Worm (Caenorhabditis elegans) whole organism, late embryonic: ENCODE results near the gene fbxl-2.

Experiments used
- C08G9.2 ChIP-seq: sonication (generic microtip); optimal IDR thresholded peaks from 2 replicates; lab custom pipeline; 2016; ENCODE audit warnings: mild to moderate bottlenecking, missing genetic modification characterization, moderate library complexity, missing compliant biosample characterization
- C38D4.7 ChIP-seq: fragments of 200-800 bp; sonication (Bioruptor generic); optimal IDR thresholded peaks from 2 replicates; lab custom pipeline; 2018; ENCODE audit warnings: mild to moderate bottlenecking, missing genetic modification characterization, moderate library complexity, missing compliant biosample characterization
- K02D7.2 ChIP-seq: sonication (generic microtip); optimal IDR thresholded peaks from 2 replicates; lab custom pipeline; 2017; ENCODE audit warnings: mild to moderate bottlenecking, missing genetic modification characterization, missing compliant biosample characterization
- T23F11.4 ChIP-seq: fragments of 200-800 bp; sonication (Bioruptor generic); optimal IDR thresholded peaks from 2 replicates; lab custom pipeline; 2018; ENCODE audit warnings: mild to moderate bottlenecking, missing genetic modification characterization, missing compliant biosample characterization
- Y22D7AL.16 ChIP-seq: sonication (generic microtip); optimal IDR thresholded peaks from 2 replicates; lab custom pipeline; 2016; ENCODE audit warnings: missing genetic modification characterization, missing compliant biosample characterization
- ahr-1 ChIP-seq: sonication (generic microtip); optimal IDR thresholded peaks from 2 replicates; lab custom pipeline; 2016; ENCODE audit warnings: missing genetic modification characterization, missing compliant biosample characterization
- ceh-18 ChIP-seq: sonication (generic microtip); optimal IDR thresholded peaks from 2 replicates; lab custom pipeline; 2016; ENCODE audit warnings: missing genetic modification characterization, missing compliant biosample characterization
- ceh-19 ChIP-seq: fragments of 200-800 bp; sonication (Bioruptor generic); optimal IDR thresholded peaks from 2 replicates; lab custom pipeline; 2018; ENCODE audit warnings: mild to moderate bottlenecking, missing genetic modification characterization, missing compliant biosample characterization
- ceh-2 ChIP-seq: sonication (generic microtip); optimal IDR thresholded peaks from 2 replicates; lab custom pipeline; 2016; ENCODE audit warnings: missing genotype, missing genetic modification characterization, missing compliant biosample characterization
- ceh-30 ChIP-seq: fragments of 150-350 bp; optimal IDR thresholded peaks from 2 replicates; lab custom pipeline; 2014; ENCODE audit warnings: missing biosample characterization, missing genetic modification characterization
- ceh-31 ChIP-seq: sonication (generic microtip); optimal IDR thresholded peaks from 2 replicates; lab custom pipeline; 2016; ENCODE audit warnings: missing genetic modification characterization, missing compliant biosample characterization
- ceh-45 ChIP-seq: fragments of 200-800 bp; sonication (Bioruptor generic); IDR thresholded peaks from 2 replicates; pipeline ENCODE4 v1.3.6; 2022; ENCODE audit warnings: missing genetic modification reagents, missing genetic modification characterization, missing compliant biosample characterization
- ceh-9 ChIP-seq: sonication (generic microtip); optimal IDR thresholded peaks from 2 replicates; lab custom pipeline; 2016; ENCODE audit warnings: mild to moderate bottlenecking, missing genetic modification characterization, inconsistent platforms, missing compliant biosample characterization
- dmd-4 ChIP-seq: sonication (generic microtip); optimal IDR thresholded peaks from 2 replicates; lab custom pipeline; 2016; ENCODE audit warnings: borderline replicate concordance, missing genetic modification characterization, missing compliant biosample characterization
- dve-1 ChIP-seq: sonication (generic microtip); optimal IDR thresholded peaks from 2 replicates; lab custom pipeline; 2017; ENCODE audit warnings: antibody characterized with exemption, mild to moderate bottlenecking, missing genetic modification characterization, missing compliant biosample characterization
- elt-4 ChIP-seq: sonication (generic microtip); optimal IDR thresholded peaks from 2 replicates; lab custom pipeline; 2016; ENCODE audit warnings: missing genetic modification characterization, missing compliant biosample characterization
- ets-4 ChIP-seq: sonication (generic microtip); optimal IDR thresholded peaks from 2 replicates; lab custom pipeline; 2016; ENCODE audit warnings: missing genetic modification characterization, missing compliant biosample characterization
- eyg-1 ChIP-seq: sonication (generic microtip); optimal IDR thresholded peaks from 2 replicates; lab custom pipeline; 2016; ENCODE audit warnings: missing genotype, missing genetic modification characterization, missing compliant biosample characterization
- fax-1 ChIP-seq: sonication (generic microtip); optimal IDR thresholded peaks from 2 replicates; lab custom pipeline; 2016; ENCODE audit warnings: missing genotype, missing genetic modification characterization, missing compliant biosample characterization
- fkh-10 ChIP-seq: fragments of 150-350 bp; optimal IDR thresholded peaks from 2 replicates; lab custom pipeline; 2014; ENCODE audit warnings: missing biosample characterization, missing genetic modification reagents, missing genetic modification characterization
- fkh-6 ChIP-seq: sonication (generic microtip); optimal IDR thresholded peaks from 2 replicates; lab custom pipeline; 2016; ENCODE audit warnings: missing genetic modification characterization, missing compliant biosample characterization
- gmeb-2 ChIP-seq: sonication (generic microtip); optimal IDR thresholded peaks from 2 replicates; lab custom pipeline; 2016; ENCODE audit warnings: missing genetic modification characterization, inconsistent platforms, missing compliant biosample characterization
- hlh-15 ChIP-seq: sonication (generic microtip); optimal IDR thresholded peaks from 2 replicates; lab custom pipeline; 2016; ENCODE audit warnings: missing genetic modification characterization, missing compliant biosample characterization
- hlh-6 ChIP-seq: sonication (generic microtip); optimal IDR thresholded peaks from 2 replicates; lab custom pipeline; 2016; ENCODE audit warnings: missing genotype, missing genetic modification characterization, missing compliant biosample characterization
- lim-6 ChIP-seq: sonication (generic microtip); optimal IDR thresholded peaks from 2 replicates; lab custom pipeline; 2016; ENCODE audit warnings: missing genetic modification characterization, missing compliant biosample characterization
- madf-2 ChIP-seq: sonication (generic microtip); optimal IDR thresholded peaks from 2 replicates; lab custom pipeline; 2017; ENCODE audit warnings: missing genetic modification characterization, missing compliant biosample characterization
- mec-3 ChIP-seq: sonication (generic microtip); optimal IDR thresholded peaks from 2 replicates; lab custom pipeline; 2016; ENCODE audit warnings: borderline replicate concordance, missing genetic modification characterization, missing compliant biosample characterization
- nhr-11 ChIP-seq: fragments of 150-350 bp; optimal IDR thresholded peaks from 2 replicates; lab custom pipeline; 2014; ENCODE audit warnings: missing biosample characterization, missing genetic modification characterization
- nhr-232 ChIP-seq: sonication (generic microtip); optimal IDR thresholded peaks from 2 replicates; lab custom pipeline; 2016; ENCODE audit warnings: missing genetic modification characterization, missing compliant biosample characterization
- npax-4 ChIP-seq: sonication (generic microtip); optimal IDR thresholded peaks from 2 replicates; lab custom pipeline; 2016; ENCODE audit warnings: missing genetic modification characterization, missing compliant biosample characterization
- odd-2 ChIP-seq: sonication (generic microtip); optimal IDR thresholded peaks from 2 replicates; lab custom pipeline; 2017; ENCODE audit warnings: antibody characterized with exemption, mild to moderate bottlenecking, missing genetic modification characterization, missing compliant biosample characterization
- pha-2 ChIP-seq: sonication (generic microtip); optimal IDR thresholded peaks from 2 replicates; lab custom pipeline; 2017; ENCODE audit warnings: mild to moderate bottlenecking, missing genetic modification characterization, missing compliant biosample characterization
- pros-1 ChIP-seq: fragments of 150-350 bp; optimal IDR thresholded peaks from 2 replicates; lab custom pipeline; 2014; ENCODE audit warnings: missing biosample characterization, missing genetic modification reagents, missing genetic modification characterization
- ref-2 ChIP-seq: sonication (generic microtip); optimal IDR thresholded peaks from 2 replicates; lab custom pipeline; 2016; ENCODE audit warnings: missing genetic modification characterization, missing compliant biosample characterization
- rnt-1 ChIP-seq: sonication (generic microtip); optimal IDR thresholded peaks from 2 replicates; lab custom pipeline; 2016; ENCODE audit warnings: missing genetic modification characterization, missing compliant biosample characterization
- sdc-2 ChIP-seq: sonication (generic microtip); optimal IDR thresholded peaks from 2 replicates; lab custom pipeline; 2016; ENCODE audit warnings: missing genotype, missing genetic modification characterization, missing compliant biosample characterization
- sox-2 ChIP-seq: fragments of 200-800 bp; sonication (Bioruptor generic); IDR thresholded peaks from 2 replicates; pipeline ENCODE4 v1.3.6; 2022; ENCODE audit warnings: missing genetic modification reagents, missing genetic modification characterization, missing compliant biosample characterization
- sox-4 ChIP-seq: sonication (generic microtip); optimal IDR thresholded peaks from 2 replicates; lab custom pipeline; 2017; ENCODE audit warnings: mild to moderate bottlenecking, missing genetic modification characterization, inconsistent platforms, missing compliant biosample characterization
- tbx-2 ChIP-seq: sonication (generic microtip); optimal IDR thresholded peaks from 2 replicates; lab custom pipeline; 2016; ENCODE audit warnings: missing genetic modification characterization, missing compliant biosample characterization
- tbx-7 ChIP-seq: sonication (generic microtip); optimal IDR thresholded peaks from 2 replicates; lab custom pipeline; 2016; ENCODE audit warnings: missing genotype, missing genetic modification characterization, missing compliant biosample characterization
- ttx-3 ChIP-seq: sonication (generic microtip); optimal IDR thresholded peaks from 2 replicates; lab custom pipeline; 2016; ENCODE audit warnings: missing genetic modification reagents, missing genetic modification characterization, missing compliant biosample characterization
- unc-42 ChIP-seq: sonication (generic microtip); optimal IDR thresholded peaks from 2 replicates; lab custom pipeline; 2016; ENCODE audit warnings: missing genotype, missing genetic modification characterization, missing compliant biosample characterization
- unc-55 ChIP-seq: sonication (generic microtip); optimal IDR thresholded peaks from 2 replicates; lab custom pipeline; 2017; ENCODE audit warnings: missing biosample characterization, missing genetic modification reagents, missing genetic modification characterization
- ztf-16 ChIP-seq: sonication (generic microtip); optimal IDR thresholded peaks from 2 replicates; lab custom pipeline; 2017; ENCODE audit warnings: missing genetic modification characterization, missing compliant biosample characterization

The fbxl-2 gene

ce11 chrIII:4721750-4722149 lies 35.3 kb upstream of the fbxl-2 start, which contains the start of gene acy-1 (continued):
- TF ChIP-seq fkh-10, result no peak
- TF ChIP-seq T23F11.4, result no peak
- TF ChIP-seq rnt-1 (tag; lab: Kevin White, UChicago), result peak; percentile 67
- no peak for TF ChIP-seq tbx-7 (tag; lab: Kevin White, UChicago)
- no peak for TF ChIP-seq ttx-3 (tag; lab: Kevin White, UChicago)
- TF ChIP-seq gmeb-2 (tag; lab: Kevin White, UChicago), result no peak
- no peak for TF ChIP-seq sox-2 (GFP tag; lab: Robert Waterston, UW)
- no peak for TF ChIP-seq odd-2 (tag; lab: Kevin White, UChicago)
- TF ChIP-seq ceh-19 (GFP tag; lab: Kevin White, UChicago), result peak; percentile 2
- TF ChIP-seq ceh-18, result peak; percentile 89
- TF ChIP-seq sox-4 (tag; lab: Kevin White, UChicago), result peak; percentile 25
- no peak for TF ChIP-seq hlh-15
- no peak for TF ChIP-seq pros-1 (tag; lab: Kevin White, UChicago)
- no peak for TF ChIP-seq ceh-9 (tag; lab: Kevin White, UChicago)
- no peak for TF ChIP-seq fkh-6 (tag; lab: Kevin White, UChicago)
- TF ChIP-seq madf-2 (tag; lab: Kevin White, UChicago), result no peak
- TF ChIP-seq dmd-4, result no peak
- TF ChIP-seq ceh-2 (tag; lab: Kevin White, UChicago), result peak; percentile 38
- no peak for TF ChIP-seq K02D7.2
- TF ChIP-seq eyg-1 (tag; lab: Kevin White, UChicago), result peak; percentile 0
- TF ChIP-seq C08G9.2 (tag; lab: Kevin White, UChicago), result peak; percentile 65
- TF ChIP-seq ztf-16 (tag; lab: Kevin White, UChicago), result no peak
- TF ChIP-seq elt-4 (tag; lab: Kevin White, UChicago), result no peak
- no peak for TF ChIP-seq nhr-11 (tag; lab: Kevin White, UChicago)
- TF ChIP-seq ceh-31 (tag; lab: Kevin White, UChicago), result peak; percentile 84
- no peak for TF ChIP-seq hlh-6 (tag; lab: Kevin White, UChicago)
- no peak for TF ChIP-seq Y22D7AL.16 (tag; lab: Kevin White, UChicago)
- no peak for TF ChIP-seq nhr-232 (tag; lab: Kevin White, UChicago)
- peak; percentile 40 for TF ChIP-seq sdc-2 (tag; lab: Kevin White, UChicago)
- no peak for TF ChIP-seq fax-1
- TF ChIP-seq ahr-1 (tag; lab: Kevin White, UChicago), result no peak
- no peak for TF ChIP-seq C38D4.7
- TF ChIP-seq lim-6 (tag; lab: Kevin White, UChicago), result no peak
- peak; percentile 90 for TF ChIP-seq unc-55 (GFP tag; lab: Kevin White, UChicago)
- TF ChIP-seq dve-1 (tag; lab: Kevin White, UChicago), result peak; percentile 61
- TF ChIP-seq ceh-30 (tag; lab: Kevin White, UChicago), result no peak
- TF ChIP-seq npax-4 (tag; lab: Kevin White, UChicago), result no peak
- TF ChIP-seq ets-4 (tag; lab: Kevin White, UChicago), result peak; percentile 50
- TF ChIP-seq unc-42 (tag; lab: Kevin White, UChicago), result peak; percentile 80
- no peak for TF ChIP-seq pha-2 (tag; lab: Kevin White, UChicago)
- TF ChIP-seq tbx-2, result peak; percentile 79
- no peak for TF ChIP-seq ceh-45 (GFP tag; lab: Robert Waterston, UW)
- TF ChIP-seq ref-2 (tag; lab: Kevin White, UChicago), result no peak

ce11 chrIII:4723922-4724321 lies 33.1 kb upstream of the fbxl-2 start:
- peak; percentile 17 for TF ChIP-seq unc-42 (tag; lab: Kevin White, UChicago)
- no peak for TF ChIP-seq odd-2 (tag; lab: Kevin White, UChicago)
- no peak for TF ChIP-seq unc-55 (GFP tag; lab: Kevin White, UChicago)
- TF ChIP-seq fkh-6 (tag; lab: Kevin White, UChicago), result no peak
- TF ChIP-seq nhr-232 (tag; lab: Kevin White, UChicago), result no peak
- no peak for TF ChIP-seq ceh-19 (GFP tag; lab: Kevin White, UChicago)
- no peak for TF ChIP-seq hlh-15
- no peak for TF ChIP-seq dmd-4
- no peak for TF ChIP-seq ahr-1 (tag; lab: Kevin White, UChicago)
- TF ChIP-seq ceh-18, result peak; percentile 14
- TF ChIP-seq mec-3 (tag; lab: Kevin White, UChicago), result no peak
- TF ChIP-seq, all 69 proteins: peak for 2
